Worm (Caenorhabditis elegans) whole organism, L2 larva: ENCODE measurements around the gene mrpl-32.

ENCODE experiments used
- R02D3.7 ChIP-seq: fragments of 150-350 bp; optimal IDR thresholded peaks from 2 replicates; lab custom pipeline; 2014; ENCODE audit warnings: missing biosample characterization, missing genetic modification characterization
- alr-1 ChIP-seq: fragments of 150-350 bp; optimal IDR thresholded peaks from 2 replicates; lab custom pipeline; 2014; ENCODE audit warnings: missing biosample characterization, missing genetic modification characterization
- ama-1 ChIP-seq: fragments of 150-350 bp; optimal IDR thresholded peaks from 2 replicates; lab custom pipeline; 2018; ENCODE audit warnings: inconsistent platforms
- ceh-82 ChIP-seq: fragments of 150-350 bp; optimal IDR thresholded peaks from 2 replicates; lab custom pipeline; 2014; ENCODE audit warnings: missing biosample characterization, missing genetic modification characterization
- elt-3 ChIP-seq: sonication (generic microtip); optimal IDR thresholded peaks from 2 replicates; lab custom pipeline; 2017; ENCODE audit warnings: missing biosample characterization, missing genetic modification characterization
- fos-1 ChIP-seq: fragments of 150-350 bp; optimal IDR thresholded peaks from 2 replicates; lab custom pipeline; 2014; ENCODE audit warnings: missing biosample characterization, missing genetic modification characterization
- mab-5 ChIP-seq: fragments of 150-350 bp; optimal IDR thresholded peaks from 2 replicates; lab custom pipeline; 2014; ENCODE audit warnings: missing biosample characterization, missing genetic modification characterization
- skn-1 ChIP-seq: sonication (generic microtip); optimal IDR thresholded peaks from 2 replicates; lab custom pipeline; 2017; ENCODE audit warnings: missing biosample characterization, missing genetic modification characterization
- unc-62 ChIP-seq: fragments of 150-350 bp; optimal IDR thresholded peaks from 2 replicates; lab custom pipeline; 2014; ENCODE audit warnings: missing biosample characterization, missing genetic modification reagents, missing genetic modification characterization
- ztf-4 ChIP-seq: fragments of 150-350 bp; optimal IDR thresholded peaks from 2 replicates; lab custom pipeline; 2014; ENCODE audit warnings: missing biosample characterization, missing genetic modification characterization

DNA sequence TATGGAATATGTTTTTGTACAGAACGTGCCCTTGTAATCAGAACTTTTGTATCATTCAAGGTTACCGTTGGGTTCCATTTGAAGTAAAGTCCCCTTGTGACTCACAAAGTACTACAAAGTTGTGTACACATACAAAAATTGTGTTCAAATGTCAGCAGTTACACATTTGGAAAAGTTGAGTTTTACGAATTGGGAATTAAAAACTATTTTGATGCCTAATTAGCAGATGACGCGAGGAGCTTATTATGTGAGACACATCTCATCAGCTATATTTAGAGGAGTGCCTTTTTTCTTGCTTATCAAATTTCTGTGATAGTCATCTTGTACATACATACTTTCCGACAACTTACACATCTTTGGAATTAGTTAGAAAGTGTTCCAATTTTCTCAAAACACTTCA is 36.1 kb upstream of the mrpl-32 start:
- TF ChIP-seq ama-1 (lab: Kevin White, UChicago) (no peak), mab-5 (tag; lab: Kevin White, UChicago) (no peak), ztf-4 (tag; lab: Kevin White, UChicago) (no peak), elt-3 (tag; lab: Kevin White, UChicago) (no peak), unc-62 (GFP tag; lab: Kevin White, UChicago) (no peak), skn-1 (tag; lab: Kevin White, UChicago) (no peak), fos-1 (no peak), ceh-82 (tag; lab: Kevin White, UChicago) (no peak), alr-1 (tag; lab: Kevin White, UChicago) (no peak), R02D3.7 (tag; lab: Kevin White, UChicago) (no peak)
